Fruit fly (Drosophila melanogaster) whole organism, embryonic: Measurements from ENCODE around the gene CG3117.

Source experiments
- Antp ChIP-seq: fragments of 200-800 bp; sonication (Bioruptor generic); optimal IDR thresholded peaks from 3 replicates; lab custom pipeline; 2016; ENCODE audit warnings: missing biosample characterization, missing genetic modification characterization
- Atf3 ChIP-seq: fragments of 200-800 bp; sonication (Bioruptor generic); optimal IDR thresholded peaks from 3 replicates; lab custom pipeline; 2016; ENCODE audit warnings: missing biosample characterization, missing genetic modification characterization
- Blimp-1 ChIP-seq: fragments of 200-800 bp; sonication (Bioruptor generic); optimal IDR thresholded peaks from 3 replicates; lab custom pipeline; 2018; ENCODE audit warnings: missing biosample characterization, missing genetic modification characterization, mild to moderate bottlenecking, moderate library complexity, missing genetic modification reagents
- C15 ChIP-seq: fragments of 200-800 bp; sonication (Bioruptor generic); IDR thresholded peaks from 3 replicates; pipeline ENCODE4 v1.3.6; 2022; ENCODE audit warnings: missing biosample characterization, missing genetic modification characterization
- CG1024 ChIP-seq: fragments of 200-800 bp; sonication (Bioruptor generic); IDR thresholded peaks from 2 replicates; pipeline ENCODE4 v1.3.6; 2022; ENCODE audit warnings: missing biosample characterization, missing genetic modification characterization
- CG10321 ChIP-seq: fragments of 200-800 bp; sonication (Bioruptor generic); IDR thresholded peaks from 2 replicates; pipeline ENCODE4 v1.3.6; 2022; ENCODE audit warnings: missing biosample characterization, missing genetic modification characterization
- CG10959 ChIP-seq: fragments of 200-800 bp; sonication (Bioruptor generic); IDR thresholded peaks from 2 replicates; pipeline ENCODE4 v1.3.6; 2022; ENCODE audit warnings: missing biosample characterization, missing genetic modification characterization
- CG13624 ChIP-seq: fragments of 200-800 bp; sonication (Bioruptor generic); optimal IDR thresholded peaks from 2 replicates; lab custom pipeline; 2016; ENCODE audit warnings: missing biosample characterization, missing genetic modification characterization
- CG14710 ChIP-seq: fragments of 200-800 bp; sonication (Bioruptor generic); optimal IDR thresholded peaks from 3 replicates; lab custom pipeline; 2019; ENCODE audit warnings: missing biosample characterization, mild to moderate bottlenecking, missing genetic modification characterization, moderate library complexity
- CG17186 ChIP-seq: fragments of 200-800 bp; sonication (Bioruptor generic); optimal IDR thresholded peaks from 3 replicates; lab custom pipeline; 2017; ENCODE audit warnings: missing biosample characterization, missing genetic modification reagents, missing genetic modification characterization
- CG17385 ChIP-seq: fragments of 200-800 bp; sonication (Bioruptor generic); optimal IDR thresholded peaks from 3 replicates; lab custom pipeline; 2018; ENCODE audit warnings: missing biosample characterization, mild to moderate bottlenecking, missing genetic modification characterization
- CG2889 ChIP-seq: fragments of 200-800 bp; sonication (Bioruptor generic); IDR thresholded peaks from 3 replicates; pipeline ENCODE4 v1.3.6; 2022; ENCODE audit warnings: missing biosample characterization, missing genetic modification characterization
- CG4282 ChIP-seq: fragments of 200-800 bp; sonication (Bioruptor generic); optimal IDR thresholded peaks from 2 replicates; lab custom pipeline; 2016; ENCODE audit warnings: missing biosample characterization, missing genetic modification characterization
- CG5180 ChIP-seq: fragments of 200-800 bp; sonication (Bioruptor generic); optimal IDR thresholded peaks from 3 replicates; lab custom pipeline; 2017; ENCODE audit warnings: missing biosample characterization, missing genetic modification characterization, mild to moderate bottlenecking, moderate library complexity, missing genetic modification reagents
- CG8089 ChIP-seq: fragments of 200-800 bp; sonication (Bioruptor generic); optimal IDR thresholded peaks from 3 replicates; lab custom pipeline; 2016; ENCODE audit warnings: missing biosample characterization, missing genetic modification characterization
- Dbx ChIP-seq: fragments of 200-800 bp; sonication (Bioruptor generic); IDR thresholded peaks from 3 replicates; pipeline ENCODE4 v1.3.6; 2022; ENCODE audit warnings: missing biosample characterization, missing genetic modification characterization
- Deaf1 ChIP-seq: fragments of 200-800 bp; optimal IDR thresholded peaks from 3 replicates; lab custom pipeline; 2019; ENCODE audit warnings: missing biosample characterization, mild to moderate bottlenecking, missing genetic modification characterization, moderate library complexity
- Dek ChIP-seq: fragments of 200-800 bp; sonication (Bioruptor generic); optimal IDR thresholded peaks from 3 replicates; lab custom pipeline; 2019; ENCODE audit warnings: missing biosample characterization, mild to moderate bottlenecking, missing genetic modification characterization, moderate library complexity
- Dip3 ChIP-seq: fragments of 200-800 bp; sonication (Bioruptor generic); optimal IDR thresholded peaks from 3 replicates; lab custom pipeline; 2016; ENCODE audit warnings: missing biosample characterization, missing genetic modification characterization
- Dll ChIP-seq: fragments of 200-800 bp; sonication (Bioruptor generic); IDR thresholded peaks from 4 replicates; pipeline ENCODE4 v1.3.6; 2022; ENCODE audit warnings: missing biosample characterization, missing genetic modification characterization; ENCODE audit not compliant: partially characterized antibody
- Gsc ChIP-seq: fragments of 200-800 bp; sonication (Bioruptor generic); IDR thresholded peaks from 2 replicates; pipeline ENCODE4 v1.3.6; 2022; ENCODE audit warnings: missing biosample characterization, missing genetic modification characterization
- Hr78 ChIP-seq, 2 experiments: fragments of 200-800 bp in 1 of 2; fragments of >200 bp in 1 of 2; sonication (Bioruptor generic) in 1 of 2; optimal IDR thresholded peaks; 2 replicates each; lab custom pipeline; 2017 to 2019; ENCODE audit warnings: missing biosample characterization in 2 of 2, missing genetic modification characterization in 2 of 2, mild to moderate bottlenecking in 1 of 2, moderate library complexity in 1 of 2
- Hsf ChIP-seq: fragments of 200-800 bp; sonication (Bioruptor generic); optimal IDR thresholded peaks from 3 replicates; lab custom pipeline; 2016; ENCODE audit warnings: missing biosample characterization, missing genetic modification characterization
- Jarid2 ChIP-seq: fragments of 200-800 bp; sonication (Bioruptor generic); optimal IDR thresholded peaks from 3 replicates; lab custom pipeline; 2017; ENCODE audit warnings: mild to moderate bottlenecking, missing biosample characterization, missing genetic modification reagents, missing genetic modification characterization
- MESR4 ChIP-seq: fragments of 200-800 bp; sonication (Bioruptor generic); optimal IDR thresholded peaks from 2 replicates; lab custom pipeline; 2018; ENCODE audit warnings: missing biosample characterization, mild to moderate bottlenecking, missing genetic modification characterization, moderate library complexity
- NC2α ChIP-seq: fragments of 200-800 bp; sonication (Bioruptor generic); optimal IDR thresholded peaks from 2 replicates; lab custom pipeline; 2016; ENCODE audit warnings: missing biosample characterization, missing genetic modification characterization
- Nf-YB ChIP-seq: fragments of 200-800 bp; sonication (Bioruptor generic); optimal IDR thresholded peaks from 3 replicates; lab custom pipeline; 2019; ENCODE audit warnings: missing biosample characterization, mild to moderate bottlenecking, missing genetic modification characterization, moderate library complexity
- Trl ChIP-seq, 3 experiments: fragments of >200 bp in 2 of 3; fragments of 200-800 bp in 1 of 3; sonication (Bioruptor generic) in 1 of 3; optimal IDR thresholded peaks; 2 replicates in 1 of 3; 3 replicates in 2 of 3; lab custom pipeline; 2016 to 2017; ENCODE audit warnings: missing biosample characterization in 1 of 3, missing genetic modification characterization in 1 of 3
- Xrp1 ChIP-seq: fragments of 200-800 bp; sonication (Bioruptor generic); IDR thresholded peaks from 2 replicates; pipeline ENCODE4 v1.3.6; 2022; ENCODE audit warnings: missing biosample characterization, missing genetic modification characterization
- aop ChIP-seq: fragments of 200-800 bp; sonication (Bioruptor generic); IDR thresholded peaks from 2 replicates; pipeline ENCODE4 v1.3.6; 2022; ENCODE audit warnings: missing biosample characterization, missing genetic modification characterization
- cwo ChIP-seq: fragments of 200-800 bp; sonication (Bioruptor generic); optimal IDR thresholded peaks from 3 replicates; lab custom pipeline; 2017; ENCODE audit warnings: missing biosample characterization, missing genetic modification characterization, mild to moderate bottlenecking, moderate library complexity, missing genetic modification reagents
- eyg ChIP-seq: fragments of 200-800 bp; sonication (Bioruptor generic); optimal IDR thresholded peaks from 3 replicates; lab custom pipeline; 2016; ENCODE audit warnings: missing biosample characterization, missing genetic modification characterization
- grau ChIP-seq: fragments of 200-800 bp; optimal IDR thresholded peaks from 3 replicates; lab custom pipeline; 2019; ENCODE audit warnings: missing biosample characterization, mild to moderate bottlenecking, missing genetic modification characterization, moderate library complexity
- ham ChIP-seq: fragments of 200-800 bp; sonication (Bioruptor generic); IDR thresholded peaks from 2 replicates; pipeline ENCODE4 v1.3.6; 2022; ENCODE audit warnings: missing biosample characterization, missing genetic modification characterization
- jigr1 ChIP-seq: fragments of 200-800 bp; sonication (Bioruptor generic); IDR thresholded peaks from 3 replicates; pipeline ENCODE4 v1.3.6; 2022; ENCODE audit warnings: missing biosample characterization, missing genetic modification characterization
- lola ChIP-seq, 3 experiments: fragments of >200 bp in 2 of 3; fragments of 200-800 bp in 1 of 3; sonication (Bioruptor generic) in 1 of 3; optimal IDR thresholded peaks; 2 replicates each; lab custom pipeline; 2017 to 2019; ENCODE audit warnings: missing biosample characterization in 3 of 3, missing genetic modification characterization in 3 of 3, mild to moderate bottlenecking in 1 of 3, moderate library complexity in 1 of 3
- nmo ChIP-seq: fragments of 200-800 bp; sonication (Bioruptor generic); optimal IDR thresholded peaks from 2 replicates; lab custom pipeline; 2018; ENCODE audit warnings: missing biosample characterization, mild to moderate bottlenecking, missing genetic modification characterization, moderate library complexity
- org-1 ChIP-seq: fragments of 200-800 bp; sonication (Bioruptor generic); optimal IDR thresholded peaks from 2 replicates; lab custom pipeline; 2017; ENCODE audit warnings: missing biosample characterization, missing genetic modification characterization
- peb ChIP-seq: fragments of 200-800 bp; sonication (Bioruptor generic); IDR thresholded peaks from 2 replicates; pipeline ENCODE4 v1.3.6; 2022; ENCODE audit warnings: missing biosample characterization, missing genetic modification characterization
- psq ChIP-seq: fragments of 200-800 bp; sonication (Bioruptor generic); optimal IDR thresholded peaks from 2 replicates; lab custom pipeline; 2017; ENCODE audit warnings: missing biosample characterization, missing genetic modification characterization
- sisA ChIP-seq: fragments of 200-800 bp; sonication (Bioruptor generic); IDR thresholded peaks from 2 replicates; pipeline ENCODE4 v1.3.6; 2022; ENCODE audit warnings: missing biosample characterization, missing genetic modification characterization
- slbo ChIP-seq: fragments of 200-800 bp; sonication (Bioruptor generic); IDR thresholded peaks from 2 replicates; pipeline ENCODE4 v1.3.6; 2022; ENCODE audit warnings: missing biosample characterization, missing genetic modification characterization
- tll ChIP-seq, 2 experiments: fragments of 200-800 bp in 1 of 2; fragments of >200 bp in 1 of 2; sonication (Bioruptor generic) in 1 of 2; optimal IDR thresholded peaks; 2 replicates each; lab custom pipeline; 2017 to 2019; ENCODE audit warnings: missing biosample characterization in 2 of 2, missing genetic modification characterization in 2 of 2, mild to moderate bottlenecking in 1 of 2, moderate library complexity in 1 of 2
- tna ChIP-seq: fragments of 200-800 bp; sonication (Bioruptor generic); IDR thresholded peaks from 2 replicates; pipeline ENCODE4 v1.3.6; 2022; ENCODE audit warnings: missing biosample characterization, missing genetic modification characterization; ENCODE audit not compliant: partially characterized antibody
- trh ChIP-seq: fragments of 200-800 bp; sonication (Bioruptor generic); optimal IDR thresholded peaks from 2 replicates; lab custom pipeline; 2016; ENCODE audit warnings: missing biosample characterization, missing genetic modification characterization
- wor ChIP-seq: fragments of 200-800 bp; sonication (Bioruptor generic); IDR thresholded peaks from 2 replicates; pipeline ENCODE4 v1.3.6; 2022; ENCODE audit warnings: missing biosample characterization, missing genetic modification characterization
- yki ChIP-seq: fragments of >200 bp; optimal IDR thresholded peaks from 3 replicates; lab custom pipeline; 2018
- z ChIP-seq: fragments of 200-800 bp; sonication (Bioruptor generic); IDR thresholded peaks from 3 replicates; pipeline ENCODE4 v1.3.6; 2022; ENCODE audit warnings: missing biosample characterization, missing genetic modification characterization
- zfh1 ChIP-seq: fragments of 200-800 bp; sonication (Bioruptor generic); IDR thresholded peaks from 3 replicates; pipeline ENCODE4 v1.3.6; 2022; ENCODE audit warnings: missing biosample characterization, missing genetic modification characterization

The CG3117 gene

dm6 chr2L:2874542-2875194, 27.7 kb upstream of the CG3117 start, which contains the start of gene CG8814 (continued):
- TF ChIP-seq trh (GFP tag; lab: Kevin White, UChicago): peak; percentile 45
- TF ChIP-seq eyg (GFP tag; lab: Kevin White, UChicago): no peak
- peak; percentile 57 for TF ChIP-seq Deaf1 (tag; lab: Kevin White, UChicago)
- TF ChIP-seq CG1024 (GFP tag; lab: Robert Waterston, UW): no peak
- TF ChIP-seq CG14710 (tag; lab: Kevin White, UChicago): peak; percentile 86
- TF ChIP-seq Dek: peak; percentile 75
- no peak for TF ChIP-seq org-1 (GFP tag; lab: Kevin White, UChicago)
- TF ChIP-seq Xrp1 (GFP tag; lab: Robert Waterston, UW): peak; percentile 28; the same call in 1 of the 2 replicates
- no peak for TF ChIP-seq CG13624 (GFP tag; lab: Kevin White, UChicago)
- peak in 1 of 2 experiments; percentile 88 for TF ChIP-seq Hr78 (GFP tag; optimal IDR thresholded peaks at IDR 0.05; lab: Kevin White, UChicago)
- TF ChIP-seq wor (GFP tag; lab: Robert Waterston, UW): peak; percentile 23; the same call in 1 of the 2 replicates
- TF ChIP-seq aop (GFP tag; lab: Robert Waterston, UW): no peak
- TF ChIP-seq yki (lab: Kevin White, UChicago): no peak
- peak; percentile 96 to 98 for TF ChIP-seq tll (GFP tag; optimal IDR thresholded peaks at IDR 0.05; lab: Kevin White, UChicago)
- peak; percentile 64 for TF ChIP-seq zfh1
- TF ChIP-seq CG17186 (GFP tag; lab: Kevin White, UChicago): peak; percentile 80
- peak; percentile 3 for TF ChIP-seq psq (GFP tag; lab: Kevin White, UChicago)
- TF ChIP-seq Nf-YB (GFP tag; lab: Kevin White, UChicago): peak; percentile 30
- no peak for TF ChIP-seq CG2889 (GFP tag; lab: Robert Waterston, UW)
- no peak for TF ChIP-seq NC2α
- no peak for TF ChIP-seq CG10321
- TF ChIP-seq Dll (GFP tag; lab: Robert Waterston, UW): peak; percentile 90
- peak; percentile 90 for TF ChIP-seq nmo (GFP tag; lab: Kevin White, UChicago)
- TF ChIP-seq CG17385 (GFP tag; lab: Kevin White, UChicago): no peak
- TF ChIP-seq Dbx (GFP tag; lab: Robert Waterston, UW): peak; percentile 72; the same call in 2 of the 3 replicates
- peak; percentile 27 for TF ChIP-seq Blimp-1 (GFP tag; lab: Kevin White, UChicago)
- TF ChIP-seq CG5180 (GFP tag; lab: Kevin White, UChicago): peak; percentile 64
- peak; percentile 42 for TF ChIP-seq tna (GFP tag; lab: Robert Waterston, UW)
- peak; percentile 61 for TF ChIP-seq MESR4 (GFP tag; lab: Kevin White, UChicago)
- no peak for TF ChIP-seq Jarid2 (GFP tag; lab: Kevin White, UChicago)
- TF ChIP-seq peb (GFP tag; lab: Robert Waterston, UW): no peak
- peak; percentile 32 for TF ChIP-seq cwo (GFP tag; lab: Kevin White, UChicago)
- TF ChIP-seq sisA (GFP tag; lab: Robert Waterston, UW): peak; percentile 63
- TF ChIP-seq CG8089 (GFP tag; lab: Kevin White, UChicago): no peak
- peak; percentile 29 for TF ChIP-seq Dip3 (GFP tag; lab: Kevin White, UChicago)
- TF ChIP-seq C15 (GFP tag; lab: Robert Waterston, UW): 0 out of 3 replicates have a peak, but pooled peaks have one; percentile 29
- TF ChIP-seq CG10959 (GFP tag; lab: Robert Waterston, UW): no peak
- peak; percentile 85 for TF ChIP-seq slbo (GFP tag; lab: Robert Waterston, UW)
- peak; percentile 65; the same call in 2 of the 3 replicates for TF ChIP-seq jigr1 (GFP tag; lab: Robert Waterston, UW)
- peak; percentile 8 for TF ChIP-seq Atf3 (GFP tag; lab: Kevin White, UChicago)
- no peak for TF ChIP-seq ham
- no peak for TF ChIP-seq z
- TF ChIP-seq lola (GFP tag; optimal IDR thresholded peaks at IDR 0.05; lab: Kevin White, UChicago): peak in 1 of 3 experiments; percentile 74
- TF ChIP-seq grau (tag; lab: Kevin White, UChicago): peak; percentile 71
- peak; percentile 37 for TF ChIP-seq Hsf (GFP tag; lab: Kevin White, UChicago)
- TF ChIP-seq Trl (optimal IDR thresholded peaks at IDR 0.05; lab: Kevin White, UChicago): peak in 1 of 2 experiments; percentile 63
- peak; percentile 30 for TF ChIP-seq Trl (GFP tag; optimal IDR thresholded peaks at IDR 0.05; lab: Kevin White, UChicago)
- no peak for TF ChIP-seq CG4282 (GFP tag; lab: Kevin White, UChicago)
- peak; percentile 36 for TF ChIP-seq Antp (GFP tag; lab: Kevin White, UChicago)
- TF ChIP-seq Gsc (GFP tag; lab: Robert Waterston, UW): no peak
